Worm (Caenorhabditis elegans) whole organism, young adult: Measurements from ENCODE around the gene sra-34.

ENCODE experiments used
- B0035.1 ChIP-seq: sonication (generic microtip); optimal IDR thresholded peaks from 2 replicates; lab custom pipeline; 2016; ENCODE audit warnings: missing genetic modification characterization, mild to moderate bottlenecking, missing compliant biosample characterization, missing genotype, missing genetic modification reagents
- B0261.1 ChIP-seq: sonication (generic microtip); optimal IDR thresholded peaks from 2 replicates; lab custom pipeline; 2016; ENCODE audit warnings: mild to moderate bottlenecking, missing genetic modification characterization, moderate library complexity, missing compliant biosample characterization
- C06A6.2 ChIP-seq: fragments of 200-800 bp; sonication (Bioruptor generic); conservative IDR thresholded peaks from 2 replicates; pipeline ENCODE4 v1.3.6; 2022; ENCODE audit warnings: missing genetic modification characterization, missing compliant biosample characterization
- F10E7.11 ChIP-seq: sonication (generic microtip); optimal IDR thresholded peaks from 2 replicates; lab custom pipeline; 2017; ENCODE audit warnings: mild to moderate bottlenecking, missing genetic modification characterization, moderate library complexity, missing compliant biosample characterization
- F22D6.2 ChIP-seq: sonication (generic microtip); optimal IDR thresholded peaks from 2 replicates; lab custom pipeline; 2016; ENCODE audit warnings: mild to moderate bottlenecking, missing genetic modification characterization, missing compliant biosample characterization
- F33H1.4 ChIP-seq: fragments of 200-800 bp; sonication (Bioruptor generic); IDR thresholded peaks from 2 replicates; pipeline ENCODE4 v1.3.6; 2022; ENCODE audit warnings: missing genetic modification reagents, missing genetic modification characterization, missing compliant biosample characterization
- F37B4.10 ChIP-seq: fragments of 200-800 bp; sonication (Bioruptor generic); IDR thresholded peaks from 2 replicates; pipeline ENCODE4 v1.3.6; 2022; ENCODE audit warnings: missing genetic modification characterization, missing compliant biosample characterization
- F39B2.1 ChIP-seq: fragments of 200-800 bp; sonication (Bioruptor generic); IDR thresholded peaks from 2 replicates; pipeline ENCODE4 v1.3.6; 2022; ENCODE audit warnings: missing genetic modification reagents, missing genetic modification characterization, missing compliant biosample characterization
- T07F8.4 ChIP-seq: sonication (generic microtip); optimal IDR thresholded peaks from 2 replicates; lab custom pipeline; 2016; ENCODE audit warnings: mild to moderate bottlenecking, missing genetic modification characterization, moderate library complexity, missing compliant biosample characterization
- Y79H2A.3 ChIP-seq: fragments of 200-800 bp; sonication (Bioruptor generic); conservative IDR thresholded peaks from 2 replicates; pipeline ENCODE4 v1.3.6; 2022; ENCODE audit warnings: missing genetic modification reagents, missing genetic modification characterization, missing compliant biosample characterization
- ZK185.1 ChIP-seq: sonication (generic microtip); optimal IDR thresholded peaks from 2 replicates; lab custom pipeline; 2016; ENCODE audit warnings: mild to moderate bottlenecking, missing genetic modification characterization, missing compliant biosample characterization; ENCODE audit not compliant: poor library complexity, severe bottlenecking
- akir-1 ChIP-seq: fragments of 200-800 bp; sonication (Bioruptor generic); optimal IDR thresholded peaks from 2 replicates; lab custom pipeline; 2018; ENCODE audit warnings: mild to moderate bottlenecking, missing genetic modification characterization, moderate library complexity, missing compliant biosample characterization
- aptf-3 ChIP-seq: fragments of 200-800 bp; sonication (Bioruptor generic); IDR thresholded peaks from 2 replicates; pipeline ENCODE4 v1.3.6; 2022; ENCODE audit warnings: missing genetic modification characterization, missing compliant biosample characterization
- atf-7 ChIP-seq: sonication (generic microtip); optimal IDR thresholded peaks from 2 replicates; lab custom pipeline; 2017; ENCODE audit warnings: mild to moderate bottlenecking, missing genetic modification characterization, missing compliant biosample characterization
- bed-2 ChIP-seq: fragments of 200-800 bp; sonication (Bioruptor generic); IDR thresholded peaks from 2 replicates; pipeline ENCODE4 v1.3.6; 2022; ENCODE audit warnings: missing genetic modification reagents, missing genetic modification characterization, missing compliant biosample characterization
- cebp-1 ChIP-seq, 2 experiments: fragments of 200-800 bp in 1 of 2; sonication (Bioruptor generic) in 1 of 2; sonication (generic microtip) in 1 of 2; IDR thresholded peaks in 1 of 2; optimal IDR thresholded peaks in 1 of 2; 2 replicates each; pipeline versions ENCODE4 v1.3.6 to Lab custom; 2017 to 2022; ENCODE audit warnings: missing compliant biosample characterization in 2 of 2, missing genetic modification characterization in 2 of 2, mild to moderate bottlenecking in 1 of 2, missing genetic modification reagents in 1 of 2, moderate library complexity in 1 of 2
- ceh-79 ChIP-seq: sonication (generic microtip); optimal IDR thresholded peaks from 2 replicates; lab custom pipeline; 2017; ENCODE audit warnings: mild to moderate bottlenecking, missing genetic modification characterization, missing compliant biosample characterization
- ceh-91 ChIP-seq: fragments of 200-800 bp; sonication (Bioruptor generic); IDR thresholded peaks from 2 replicates; pipeline ENCODE4 v1.3.6; 2022; ENCODE audit warnings: missing genetic modification reagents, missing genetic modification characterization, missing compliant biosample characterization
- die-1 ChIP-seq: sonication (generic microtip); optimal IDR thresholded peaks from 2 replicates; lab custom pipeline; 2016; ENCODE audit warnings: missing genotype, mild to moderate bottlenecking, missing genetic modification characterization, missing compliant biosample characterization
- dox-1 ChIP-seq: fragments of 200-800 bp; sonication (Bioruptor generic); IDR thresholded peaks from 2 replicates; pipeline ENCODE4 v1.3.6; 2022; ENCODE audit warnings: missing genetic modification reagents, missing genetic modification characterization, missing compliant biosample characterization
- dpff-1 ChIP-seq: sonication (generic microtip); optimal IDR thresholded peaks from 2 replicates; lab custom pipeline; 2017; ENCODE audit warnings: mild to moderate bottlenecking, missing genetic modification characterization, missing compliant biosample characterization
- efl-1 ChIP-seq: fragments of 150-350 bp; optimal IDR thresholded peaks from 2 replicates; lab custom pipeline; 2014; ENCODE audit warnings: missing biosample characterization, missing genetic modification reagents, missing genetic modification characterization
- egl-18 ChIP-seq: fragments of 200-800 bp; sonication (Bioruptor generic); IDR thresholded peaks from 2 replicates; pipeline ENCODE4 v1.3.6; 2022; ENCODE audit warnings: missing genetic modification reagents, missing genetic modification characterization, missing compliant biosample characterization
- egl-44 ChIP-seq: fragments of 200-800 bp; sonication (Bioruptor generic); IDR thresholded peaks from 2 replicates; pipeline ENCODE4 v1.3.6; 2022; ENCODE audit warnings: missing genetic modification reagents, missing genetic modification characterization, missing compliant biosample characterization
- ekl-4 ChIP-seq: fragments of 200-800 bp; sonication (Bioruptor generic); IDR thresholded peaks from 2 replicates; pipeline ENCODE4 v1.3.6; 2022; ENCODE audit warnings: missing genetic modification reagents, missing genetic modification characterization, missing compliant biosample characterization
- gei-17 ChIP-seq: fragments of 200-800 bp; sonication (Bioruptor generic); optimal IDR thresholded peaks from 2 replicates; lab custom pipeline; 2018; ENCODE audit warnings: mild to moderate bottlenecking, missing genetic modification characterization, missing compliant biosample characterization
- lin-35 ChIP-seq, 3 experiments: fragments of 150-350 bp in 2 of 3; sonication (generic microtip) in 1 of 3; optimal IDR thresholded peaks; 2 replicates each; lab custom pipeline; 2014 to 2018; ENCODE audit warnings: missing biosample characterization in 3 of 3, missing genetic modification characterization in 3 of 3, missing genetic modification reagents in 3 of 3
- lin-54 ChIP-seq: fragments of 200-800 bp; sonication (Bioruptor generic); optimal IDR thresholded peaks from 2 replicates; lab custom pipeline; 2018; ENCODE audit warnings: mild to moderate bottlenecking, missing genetic modification characterization, missing compliant biosample characterization
- lir-1 ChIP-seq: fragments of 200-800 bp; sonication (Bioruptor generic); conservative IDR thresholded peaks from 2 replicates; pipeline ENCODE4 v1.3.6; 2022; ENCODE audit warnings: missing genetic modification reagents, missing genetic modification characterization, missing compliant biosample characterization
- lsl-1 ChIP-seq: fragments of 200-800 bp; sonication (Bioruptor generic); optimal IDR thresholded peaks from 2 replicates; lab custom pipeline; 2018; ENCODE audit warnings: mild to moderate bottlenecking, missing genetic modification characterization, moderate library complexity, missing compliant biosample characterization
- madf-10 ChIP-seq: sonication (generic microtip); optimal IDR thresholded peaks from 2 replicates; lab custom pipeline; 2016; ENCODE audit warnings: mild to moderate bottlenecking, missing genetic modification characterization, missing compliant biosample characterization
- madf-8 ChIP-seq: fragments of 200-800 bp; sonication (Bioruptor generic); conservative IDR thresholded peaks from 2 replicates; pipeline ENCODE4 v1.3.6; 2022; ENCODE audit warnings: missing genetic modification reagents, missing genetic modification characterization, missing compliant biosample characterization
- mel-28 ChIP-seq: sonication (generic microtip); optimal IDR thresholded peaks from 2 replicates; lab custom pipeline; 2016; ENCODE audit warnings: borderline replicate concordance, mild to moderate bottlenecking, missing genetic modification characterization, missing compliant biosample characterization
- nfya-1 ChIP-seq: sonication (generic microtip); optimal IDR thresholded peaks from 2 replicates; lab custom pipeline; 2017; ENCODE audit warnings: antibody characterized with exemption, missing compliant biosample characterization, missing genetic modification characterization, borderline replicate concordance; ENCODE audit not compliant: insufficient read depth
- nfyb-1 ChIP-seq: fragments of 200-800 bp; sonication (Bioruptor generic); IDR thresholded peaks from 2 replicates; pipeline ENCODE4 v1.3.6; 2022; ENCODE audit warnings: missing genetic modification reagents, missing genetic modification characterization, missing compliant biosample characterization
- nhr-27 ChIP-seq: fragments of 200-800 bp; sonication (Bioruptor generic); optimal IDR thresholded peaks from 2 replicates; lab custom pipeline; 2018; ENCODE audit warnings: mild to moderate bottlenecking, missing genetic modification characterization, moderate library complexity, missing compliant biosample characterization
- nhr-80 ChIP-seq: sonication (generic microtip); optimal IDR thresholded peaks from 2 replicates; lab custom pipeline; 2016; ENCODE audit warnings: missing genetic modification characterization, missing compliant biosample characterization
- nhr-90 ChIP-seq: sonication (generic microtip); optimal IDR thresholded peaks from 2 replicates; lab custom pipeline; 2016; ENCODE audit warnings: missing genotype, mild to moderate bottlenecking, missing genetic modification characterization, missing compliant biosample characterization
- pbrm-1 ChIP-seq: fragments of 200-800 bp; sonication (Bioruptor generic); IDR thresholded peaks from 2 replicates; pipeline ENCODE4 v1.3.6; 2022; ENCODE audit warnings: missing genetic modification reagents, missing genetic modification characterization, missing compliant biosample characterization
- pha-4 ChIP-seq: fragments of 150-350 bp; sonication (generic microtip); optimal IDR thresholded peaks from 2 replicates; lab custom pipeline; 2014; ENCODE audit warnings: missing biosample characterization, missing genetic modification reagents, missing genetic modification characterization
- rec-8 ChIP-seq, 2 experiments: sonication (generic microtip); optimal IDR thresholded peaks; 2 replicates each; lab custom pipeline; 2016; ENCODE audit warnings: mild to moderate bottlenecking in 2 of 2, missing genetic modification characterization in 2 of 2, missing genetic modification reagents in 2 of 2, missing genotype in 2 of 2, missing biosample characterization in 1 of 2, missing compliant biosample characterization in 1 of 2, moderate library complexity in 1 of 2
- sdz-38 ChIP-seq: sonication (generic microtip); optimal IDR thresholded peaks from 2 replicates; lab custom pipeline; 2016; ENCODE audit warnings: missing genotype, missing genetic modification characterization, missing compliant biosample characterization
- snpc-1.1 ChIP-seq: sonication (generic microtip); optimal IDR thresholded peaks from 2 replicates; lab custom pipeline; 2017; ENCODE audit warnings: missing genetic modification characterization, mild to moderate bottlenecking, missing compliant biosample characterization, antibody characterized with exemption, moderate library complexity, missing genotype, missing genetic modification reagents; ENCODE audit not compliant: insufficient read depth
- unc-130 ChIP-seq: sonication (generic microtip); optimal IDR thresholded peaks from 2 replicates; lab custom pipeline; 2016; ENCODE audit warnings: missing genetic modification reagents, missing genetic modification characterization, missing compliant biosample characterization
- unc-62 ChIP-seq: fragments of 150-350 bp; optimal IDR thresholded peaks from 2 replicates; lab custom pipeline; 2014; ENCODE audit warnings: missing biosample characterization, missing genetic modification reagents, missing genetic modification characterization
- xnd-1 ChIP-seq: sonication (generic microtip); optimal IDR thresholded peaks from 2 replicates; lab custom pipeline; 2016; ENCODE audit warnings: missing genotype, missing genetic modification reagents, missing genetic modification characterization, missing compliant biosample characterization
- ztf-18 ChIP-seq: sonication (generic microtip); optimal IDR thresholded peaks from 2 replicates; lab custom pipeline; 2016; ENCODE audit warnings: missing genotype, mild to moderate bottlenecking, missing genetic modification characterization, missing compliant biosample characterization
- ztf-22 ChIP-seq: fragments of 200-800 bp; sonication (Bioruptor generic); optimal IDR thresholded peaks from 2 replicates; lab custom pipeline; 2018; ENCODE audit warnings: mild to moderate bottlenecking, missing genetic modification characterization, moderate library complexity, missing compliant biosample characterization
- ztf-6 ChIP-seq: fragments of 200-800 bp; sonication (Bioruptor generic); IDR thresholded peaks from 2 replicates; pipeline ENCODE4 v1.3.6; 2022; ENCODE audit warnings: missing genetic modification reagents, missing genetic modification characterization, missing compliant biosample characterization

sra-34 gene

DNA sequence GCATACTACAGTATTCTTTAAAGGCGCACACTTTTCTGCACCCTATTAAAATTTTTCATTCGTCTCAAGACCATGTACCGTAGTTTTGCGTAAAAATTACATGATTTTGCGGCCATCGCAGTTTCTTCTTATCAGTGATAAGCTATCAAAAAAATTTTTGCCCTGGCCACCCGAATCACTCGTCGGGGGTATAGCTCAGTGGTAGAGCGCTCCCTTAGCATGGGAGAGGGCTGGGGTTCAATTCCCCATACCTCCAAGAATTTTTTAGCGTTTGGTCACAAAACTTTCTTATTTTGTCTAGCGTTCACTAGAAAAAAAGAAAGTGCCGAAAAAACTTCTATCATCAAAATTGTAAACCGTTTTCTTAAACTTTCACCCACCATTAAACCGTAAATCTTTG is 21.7 kb upstream of the sra-34 start (continued):
- TF ChIP-seq cebp-1 (GFP tag; IDR thresholded peaks at IDR 0.05; lab: Robert Waterston, UW) = no peak
- no peak for TF ChIP-seq cebp-1 (tag; optimal IDR thresholded peaks at IDR 0.05; lab: Kevin White, UChicago)
- no peak for TF ChIP-seq madf-8 (GFP tag; lab: Robert Waterston, UW)
- no peak for TF ChIP-seq rec-8 (tag; optimal IDR thresholded peaks at IDR 0.05; lab: Kevin White, UChicago)
- TF ChIP-seq F10E7.11 (tag; lab: Kevin White, UChicago) = no peak
- TF ChIP-seq B0035.1 (tag; lab: Kevin White, UChicago) = no peak
- no peak for TF ChIP-seq sdz-38 (tag; lab: Kevin White, UChicago)
- no peak for TF ChIP-seq Y79H2A.3 (GFP tag; lab: Robert Waterston, UW)
- TF ChIP-seq nfyb-1 (GFP tag; lab: Robert Waterston, UW) = peak; percentile 59; the same call in 1 of the 2 replicates
- TF ChIP-seq ztf-6 (GFP tag; lab: Robert Waterston, UW) = no peak
- no peak for TF ChIP-seq bed-2 (GFP tag; lab: Robert Waterston, UW)
- no peak for TF ChIP-seq unc-62
- no peak for TF ChIP-seq snpc-1.1
- TF ChIP-seq nfya-1 (tag; lab: Kevin White, UChicago) = no peak
- TF ChIP-seq ceh-79 (tag; lab: Kevin White, UChicago) = no peak
- no peak for TF ChIP-seq ztf-22 (GFP tag; lab: Kevin White, UChicago)
- no peak for TF ChIP-seq pha-4 (tag; lab: Kevin White, UChicago)
- 0 out of 2 replicates have a peak, but pooled peaks have one; percentile 22 for TF ChIP-seq egl-44
- TF ChIP-seq nhr-80 = peak; percentile 36
- peak; percentile 45 for TF ChIP-seq F33H1.4 (GFP tag; lab: Robert Waterston, UW)
- 0 out of 2 replicates have a peak, but pooled peaks have one; percentile 27 for TF ChIP-seq ceh-91 (GFP tag; lab: Robert Waterston, UW)
- TF ChIP-seq lsl-1 (GFP tag; lab: Kevin White, UChicago) = peak; percentile 58
- TF ChIP-seq F37B4.10 (GFP tag; lab: Robert Waterston, UW) = no peak
- TF ChIP-seq egl-18 (GFP tag; lab: Robert Waterston, UW) = no peak
- no peak for TF ChIP-seq T07F8.4
- peak; percentile 17 for TF ChIP-seq xnd-1 (tag; lab: Kevin White, UChicago)
- TF ChIP-seq F22D6.2 (tag; lab: Kevin White, UChicago) = no peak
- TF ChIP-seq gei-17 (GFP tag; lab: Kevin White, UChicago) = no peak
- no peak for TF ChIP-seq pbrm-1 (GFP tag; lab: Robert Waterston, UW)
- TF ChIP-seq nhr-27 (tag; lab: Kevin White, UChicago) = no peak
- TF ChIP-seq C06A6.2 = no peak
- TF ChIP-seq F39B2.1 (GFP tag; lab: Robert Waterston, UW) = no peak
- peak; percentile 73 for TF ChIP-seq B0261.1 (tag; lab: Kevin White, UChicago)
- no peak for TF ChIP-seq lin-35 (GFP tag; optimal IDR thresholded peaks at IDR 0.05; lab: Kevin White, UChicago)
- TF ChIP-seq dox-1 (GFP tag; lab: Robert Waterston, UW) = peak; percentile 25; the same call in 1 of the 2 replicates
- TF ChIP-seq die-1 (tag; lab: Kevin White, UChicago) = peak; percentile 67
- TF ChIP-seq akir-1 = no peak
- no peak for TF ChIP-seq efl-1
- TF ChIP-seq nhr-90 = peak; percentile 46

- TF ChIP-seq unc-130 (GFP tag; lab: Kevin White, UChicago) (no peak), dpff-1 (tag; lab: Kevin White, UChicago) (no peak), mel-28 (tag; lab: Kevin White, UChicago) (no peak), nfyb-1 (GFP tag; lab: Robert Waterston, UW) (no peak), ZK185.1 (no peak), madf-10 (tag; lab: Kevin White, UChicago) (no peak), aptf-3 (GFP tag; lab: Robert Waterston, UW) (no peak), ztf-22 (GFP tag; lab: Kevin White, UChicago) (no peak), lir-1 (GFP tag; lab: Robert Waterston, UW) (no peak), ztf-18 (tag; lab: Kevin White, UChicago) (no peak), lin-54 (GFP tag; lab: Kevin White, UChicago) (no peak), atf-7 (tag; lab: Kevin White, UChicago) (no peak), ekl-4 (GFP tag; lab: Robert Waterston, UW) (no peak)
Measured at ce11 chrII:4562503-4563000, 19.1 kb upstream of the sra-34 start, which contains the start of gene dao-2. Gene dao-2, plus strand, starts transcription at chrII:4562950.
